Worm (Caenorhabditis elegans) whole organism, L4/young adult: Measurements from ENCODE around the gene T24H10.5.
A peak's percentile ranks its signal among the peaks of the same experiment; 100 is the strongest.

ENCODE experiments used
- W03F9.2 ChIP-seq: fragments of 150-350 bp; optimal IDR thresholded peaks from 2 replicates; lab custom pipeline; 2014; ENCODE audit warnings: missing biosample characterization, missing genetic modification characterization
- dao-5 ChIP-seq: sonication (generic microtip); optimal IDR thresholded peaks from 2 replicates; lab custom pipeline; 2016; ENCODE audit warnings: missing genotype, missing genetic modification characterization, moderate library complexity, missing compliant biosample characterization
- him-1 ChIP-seq: sonication (generic microtip); optimal IDR thresholded peaks from 2 replicates; lab custom pipeline; 2016; ENCODE audit warnings: missing genotype, missing genetic modification reagents, missing genetic modification characterization, missing compliant biosample characterization

T24H10.5 gene

DNA sequence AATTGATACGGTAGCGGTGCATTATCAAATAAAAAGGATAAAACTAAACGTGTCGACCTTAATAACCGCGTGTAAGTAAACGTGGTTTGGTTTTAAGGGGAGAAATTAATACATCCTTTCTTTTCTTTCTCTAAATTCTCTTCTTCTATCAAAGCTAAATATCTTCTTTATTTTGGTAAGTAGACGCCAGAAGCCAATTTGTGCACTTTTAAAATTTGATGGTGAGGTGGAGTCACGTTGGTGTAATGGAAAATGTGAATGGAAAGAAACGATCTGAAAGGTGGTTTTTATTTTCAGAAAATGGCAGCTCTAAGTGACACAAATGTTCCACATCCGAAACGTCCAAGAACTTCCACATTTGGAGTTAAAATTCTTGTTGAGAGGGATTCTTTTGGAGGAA lies at the start of gene T24H10.5:
Gene T24H10.5 (plus strand): TSS at position 301 of the 400 bp plus-strand sequence.
- no peak for TF ChIP-seq him-1
- no peak for TF ChIP-seq W03F9.2 (tag; lab: Kevin White, UChicago)
- no peak for TF ChIP-seq dao-5 (tag; lab: Kevin White, UChicago)

DNA sequence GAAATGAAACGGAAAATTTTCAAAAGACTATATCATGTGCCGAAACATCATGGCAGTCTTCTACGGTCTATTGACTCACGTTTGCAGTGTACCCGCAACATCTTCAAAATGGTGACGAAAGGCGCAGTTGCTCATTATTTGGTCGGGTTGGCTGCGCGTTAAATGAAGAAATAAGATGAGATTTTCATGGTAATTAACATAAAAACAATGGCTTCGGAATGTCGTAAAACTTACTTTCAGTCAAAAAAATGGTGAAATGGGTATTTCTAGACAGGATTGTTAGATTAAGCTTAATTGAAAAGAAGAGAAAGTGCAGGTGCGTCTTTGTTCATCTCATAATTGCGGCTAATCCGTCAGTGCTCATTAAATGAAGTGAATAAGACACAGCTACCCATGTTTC lies 47.3 kb upstream of the T24H10.5 start, which contains the start of gene T24B8.7:
Gene T24B8.7 (minus strand): TSS at position 101 of the 400 bp plus-strand sequence.
- TF ChIP-seq him-1 (no peak), W03F9.2 (tag; lab: Kevin White, UChicago) (no peak), dao-5 (tag; lab: Kevin White, UChicago) (no peak)

DNA sequence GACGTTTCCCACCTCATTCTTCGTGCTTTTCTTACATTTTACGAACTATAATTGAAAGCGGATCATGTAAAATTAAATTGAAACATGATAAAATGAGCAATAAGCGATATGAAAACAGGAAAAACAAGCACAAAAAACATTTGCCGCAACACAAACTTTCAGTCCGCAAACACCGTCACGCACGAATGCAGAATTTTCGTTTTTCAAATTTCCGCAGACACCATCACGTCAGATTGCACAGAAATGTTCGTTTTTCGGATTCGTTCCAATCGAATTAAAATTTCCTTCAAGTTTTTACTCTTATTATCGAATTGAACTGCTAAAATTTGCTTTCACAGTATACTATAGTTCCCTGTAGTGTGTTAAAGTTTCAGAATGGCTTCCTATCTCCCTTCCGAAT lies 46.3 kb upstream of the T24H10.5 start, which contains the start of gene chmp-7:
Gene chmp-7 (plus strand): TSS at position 369 of the 400 bp plus-strand sequence.
- TF ChIP-seq him-1 (peak; percentile 62), dao-5 (tag; lab: Kevin White, UChicago) (no peak), W03F9.2 (tag; lab: Kevin White, UChicago) (no peak)

DNA sequence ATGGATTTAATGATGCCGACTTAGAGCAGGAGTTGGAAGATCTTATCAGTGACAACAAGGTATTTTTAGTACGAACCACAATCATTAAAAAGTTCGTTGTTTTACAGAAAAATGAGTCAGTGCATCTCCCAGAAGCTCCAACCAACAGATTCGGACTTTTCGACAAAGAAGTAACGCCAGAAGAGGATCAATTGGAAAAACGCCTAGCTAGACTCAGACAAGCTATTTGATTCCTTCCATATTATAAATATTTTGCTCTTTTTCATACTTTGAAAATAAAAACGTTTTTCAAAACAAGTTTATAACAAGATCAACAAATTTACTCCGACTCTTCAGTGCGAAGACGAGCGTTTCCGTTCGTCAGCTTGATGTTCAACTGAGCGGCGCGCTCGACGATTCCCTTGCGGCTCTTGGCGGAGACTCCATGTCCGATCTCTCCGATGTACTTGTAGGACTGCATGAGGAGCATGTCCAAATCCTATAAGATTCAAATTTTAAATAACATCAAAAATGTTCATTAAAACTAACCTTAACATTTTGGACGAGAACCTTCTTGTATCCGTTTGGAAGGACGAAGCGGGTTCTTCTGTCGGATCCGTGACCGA lies 44.6 kb upstream of the T24H10.5 start:
- TF ChIP-seq him-1: no peak
- peak; percentile 51 for TF ChIP-seq dao-5 (tag; lab: Kevin White, UChicago)
- no peak for TF ChIP-seq W03F9.2 (tag; lab: Kevin White, UChicago)

DNA sequence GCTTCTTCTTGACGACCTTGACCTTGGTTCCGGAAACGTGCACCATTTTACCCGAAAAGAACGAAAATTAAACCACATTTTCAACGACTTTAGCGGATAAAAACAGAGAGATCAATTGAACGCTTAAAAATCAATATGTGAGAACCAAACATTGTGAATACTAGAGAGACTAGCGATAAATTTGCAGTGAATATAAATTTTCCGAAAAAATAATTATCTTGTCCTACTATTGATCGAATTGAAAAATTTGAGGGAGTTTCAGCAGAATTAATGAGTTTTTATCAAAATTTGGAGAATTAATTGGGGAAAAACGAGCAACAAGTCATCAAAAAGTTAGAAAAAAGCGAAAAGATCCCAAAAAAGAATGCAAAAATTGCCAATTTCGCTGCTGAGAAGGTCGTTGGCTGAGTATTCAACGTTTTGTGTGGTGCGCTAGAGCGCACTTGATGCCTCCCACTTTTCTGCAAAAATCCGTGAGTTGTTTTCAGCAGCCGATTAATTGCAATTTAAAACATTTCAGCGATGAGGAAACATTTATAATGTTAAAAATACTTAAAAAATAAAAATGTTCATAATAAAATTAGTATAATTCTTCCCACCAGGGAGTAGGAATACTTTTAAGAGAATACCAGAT lies 43.7 kb upstream of the T24H10.5 start, which contains the start of gene rpl-32:
Gene rpl-32 (minus strand): TSS at position 51 of the 634 bp plus-strand sequence.
- TF ChIP-seq W03F9.2 (tag; lab: Kevin White, UChicago): peak; percentile 90
- peak; percentile 41 for TF ChIP-seq him-1
- no peak for TF ChIP-seq dao-5 (tag; lab: Kevin White, UChicago)

DNA sequence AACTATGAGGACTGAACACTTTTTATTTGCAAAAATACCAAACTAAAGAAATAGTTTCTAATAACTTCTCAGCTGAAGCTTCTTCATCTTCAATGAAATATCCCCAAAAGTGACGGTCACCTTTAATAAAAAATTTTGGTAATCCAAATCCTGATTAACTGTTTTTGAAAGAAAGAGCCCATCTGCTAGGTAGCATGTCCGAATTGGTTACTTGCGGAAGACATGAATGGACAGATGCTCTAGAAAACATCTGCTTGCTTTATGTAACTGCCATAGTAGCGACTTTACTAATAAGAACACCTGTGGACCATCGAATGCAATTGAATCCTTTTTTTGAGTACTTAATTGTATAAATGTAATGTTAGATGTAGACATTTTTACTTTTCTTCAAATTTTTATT lies 41.9 kb upstream of the T24H10.5 start:
- TF ChIP-seq W03F9.2 (tag; lab: Kevin White, UChicago): no peak
- TF ChIP-seq him-1: no peak
- TF ChIP-seq dao-5 (tag; lab: Kevin White, UChicago): no peak

DNA sequence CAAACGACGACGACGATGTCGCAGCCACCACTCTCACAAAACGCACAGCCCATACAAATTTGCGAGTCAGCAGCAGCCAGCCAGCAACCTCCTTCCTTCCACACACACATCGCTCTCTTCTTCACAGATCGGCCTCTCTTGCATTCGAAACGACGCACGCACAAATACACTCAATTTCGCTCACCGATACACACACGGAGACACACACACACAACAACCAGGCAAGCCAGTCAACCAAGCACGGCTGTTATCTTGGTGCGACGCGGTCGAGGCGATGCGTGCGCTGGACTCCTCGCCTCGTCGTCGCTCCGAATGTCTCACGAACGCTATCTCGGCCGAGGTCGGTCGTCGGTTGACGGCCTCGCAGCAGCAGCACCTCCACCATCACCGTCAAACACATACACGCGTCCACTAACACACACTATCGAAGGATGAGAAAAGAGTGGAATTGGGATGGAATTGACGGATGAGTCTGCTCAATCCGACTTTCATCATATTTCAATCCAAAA lies 40.5 kb upstream of the T24H10.5 start:
- TF ChIP-seq him-1 (peak; percentile 88), W03F9.2 (tag; lab: Kevin White, UChicago) (peak; percentile 9), dao-5 (tag; lab: Kevin White, UChicago) (peak; percentile 9)

DNA sequence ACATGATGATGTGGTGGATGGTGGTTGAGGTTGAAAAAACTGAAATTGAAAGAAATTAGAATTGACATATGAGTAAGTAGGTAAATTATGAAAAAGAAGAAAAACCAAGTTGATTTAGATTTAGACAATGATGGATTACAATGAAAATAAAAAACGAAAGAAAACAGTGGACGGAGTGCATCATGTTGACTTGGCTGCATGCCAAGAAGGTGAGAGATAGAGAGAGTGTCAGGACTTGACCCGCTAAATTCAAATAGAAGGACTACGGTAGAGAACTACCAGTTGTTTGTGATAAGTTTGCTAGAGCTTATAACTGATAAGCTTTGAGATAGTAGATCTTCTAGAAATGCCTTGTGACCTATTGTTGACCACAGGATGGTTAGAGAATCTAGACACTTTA lies 39.8 kb upstream of the T24H10.5 start, which contains the start of gene T24B8.3:
Gene T24B8.3 (minus strand): TSS at position 39 of the 400 bp plus-strand sequence.
- no peak for TF ChIP-seq W03F9.2 (tag; lab: Kevin White, UChicago)

DNA sequence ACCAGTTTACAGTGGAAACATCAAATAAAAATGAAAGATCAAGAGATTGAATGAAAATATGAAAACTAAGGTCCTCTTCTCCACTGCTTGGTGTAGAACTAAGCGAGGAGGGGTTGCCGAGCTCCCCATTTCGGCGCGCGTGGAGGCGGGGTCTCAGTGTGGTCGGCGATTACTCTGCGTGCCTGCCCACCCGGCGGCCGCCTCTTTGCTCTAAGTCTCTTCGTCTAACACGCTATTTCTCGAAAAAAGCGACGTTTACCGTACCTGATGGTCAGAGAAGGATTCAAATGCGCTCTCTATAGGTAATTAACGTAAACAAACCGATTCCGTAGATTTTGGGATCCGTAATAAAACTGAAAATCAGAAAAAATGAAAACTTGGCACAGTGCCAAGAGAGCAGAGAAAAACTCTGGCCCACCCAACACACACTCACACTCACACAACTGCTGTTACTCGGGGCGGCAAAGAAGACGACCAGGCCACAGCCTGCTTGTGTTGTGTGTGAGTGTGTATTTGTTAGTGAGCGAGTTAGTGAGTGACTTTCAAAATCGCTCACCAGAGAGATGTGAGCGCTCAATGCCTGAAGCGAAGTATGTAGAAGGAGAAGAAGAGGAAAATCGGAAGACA lies 39.2 kb upstream of the T24H10.5 start:
- TF ChIP-seq W03F9.2 (tag; lab: Kevin White, UChicago) (no peak), dao-5 (tag; lab: Kevin White, UChicago) (peak; percentile 18), him-1 (peak; percentile 31)

DNA sequence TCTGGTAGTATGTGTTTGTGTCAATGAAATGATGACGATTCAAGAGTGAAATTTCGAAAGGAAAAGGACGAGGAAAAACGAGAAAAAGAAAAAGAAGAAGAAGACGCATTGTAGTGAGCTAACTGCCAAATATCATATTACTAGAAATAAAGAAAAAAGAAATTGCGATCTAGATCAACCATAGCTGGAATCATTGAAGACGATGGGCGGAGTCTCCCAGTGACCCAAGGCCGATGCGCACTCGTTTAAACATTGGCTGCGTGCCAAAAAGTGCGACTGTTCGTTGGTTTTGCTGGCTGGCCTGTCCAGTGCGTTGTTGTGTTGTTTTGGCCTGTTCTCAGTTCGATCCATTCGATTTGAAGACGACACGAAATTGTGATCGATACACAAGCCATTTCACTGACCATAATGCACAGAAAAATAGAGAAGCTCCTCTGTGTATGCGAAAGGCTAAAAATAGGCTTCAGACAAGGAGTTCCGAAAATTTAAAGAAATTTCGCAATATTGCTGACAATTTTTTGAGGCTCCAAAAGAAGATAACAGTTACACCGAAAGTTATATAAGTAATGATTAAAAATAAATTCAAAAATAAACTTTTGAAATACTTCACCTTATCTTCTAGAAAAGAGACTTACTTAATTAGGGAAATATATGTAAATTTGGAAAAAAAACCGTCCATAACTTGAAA lies 38.5 kb upstream of the T24H10.5 start:
- TF ChIP-seq him-1 (no peak), W03F9.2 (tag; lab: Kevin White, UChicago) (no peak), dao-5 (tag; lab: Kevin White, UChicago) (no peak)

DNA sequence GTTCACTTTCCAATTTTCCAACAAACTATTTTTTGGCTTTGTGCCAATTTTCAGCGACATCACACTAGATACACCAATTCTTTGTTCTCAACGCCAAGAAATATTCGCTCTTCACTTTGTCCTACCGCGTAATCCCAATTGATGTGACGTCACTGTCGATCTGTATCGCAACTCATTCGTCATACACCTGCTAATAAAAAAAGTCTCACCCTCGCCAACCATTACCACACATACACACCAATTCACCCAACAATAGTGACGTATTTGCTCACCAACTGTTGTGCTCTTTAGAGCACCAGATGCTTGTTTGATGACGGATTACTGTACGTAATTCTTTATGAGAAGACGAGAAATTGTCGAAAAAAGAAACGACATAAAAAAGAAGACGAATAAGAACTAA lies 37.5 kb upstream of the T24H10.5 start:
- TF ChIP-seq W03F9.2 (tag; lab: Kevin White, UChicago) (no peak), dao-5 (tag; lab: Kevin White, UChicago) (no peak), him-1 (no peak)

DNA sequence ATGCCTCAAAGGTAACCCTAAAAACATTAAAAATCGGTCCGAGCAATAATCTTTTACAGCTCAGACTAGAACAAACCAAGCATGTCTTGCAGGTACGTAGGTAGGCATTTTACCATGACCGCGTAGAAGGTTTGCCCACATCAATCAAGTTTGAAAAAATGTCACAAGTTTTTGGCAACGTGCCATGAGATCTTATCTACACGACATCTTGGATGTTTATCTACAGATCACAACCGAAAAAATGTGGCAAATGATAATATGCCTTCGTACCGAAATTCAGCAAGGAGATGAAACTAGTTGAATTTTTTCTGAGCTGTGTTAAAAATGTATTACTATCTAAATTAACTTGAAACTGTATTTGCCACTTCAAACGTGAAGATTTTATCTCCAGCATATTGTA lies 36.5 kb upstream of the T24H10.5 start:
- TF ChIP-seq dao-5 (tag; lab: Kevin White, UChicago): no peak
- no peak for TF ChIP-seq W03F9.2 (tag; lab: Kevin White, UChicago)
- TF ChIP-seq him-1: no peak

DNA sequence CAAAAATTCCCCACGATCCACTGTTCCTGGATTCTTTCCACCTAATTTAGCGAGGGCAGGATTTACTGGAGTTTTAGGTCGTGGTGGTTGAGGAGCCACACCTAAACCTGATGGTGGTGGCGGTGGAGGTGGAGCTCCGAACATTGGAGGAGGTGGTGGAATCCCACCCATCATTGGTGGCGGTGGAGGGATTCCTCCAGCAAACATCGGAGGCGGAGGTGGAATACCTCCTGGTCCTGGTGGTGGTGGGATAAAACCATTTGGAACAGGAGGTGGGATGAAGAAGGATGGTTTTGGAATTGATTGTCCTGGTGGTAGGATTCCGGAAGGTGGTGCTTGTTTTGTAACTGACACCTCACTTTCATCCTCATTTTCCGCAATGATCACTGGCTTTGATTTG lies 31.1 kb upstream of the T24H10.5 start:
- TF ChIP-seq W03F9.2 (tag; lab: Kevin White, UChicago) (no peak), dao-5 (tag; lab: Kevin White, UChicago) (no peak), him-1 (no peak)
